Worm (Caenorhabditis elegans) whole organism, L4 larva: Measurements from ENCODE around the gene C03A3.3.

ENCODE experiments used
- F37D6.2 ChIP-seq: sonication (generic microtip); optimal IDR thresholded peaks from 2 replicates; lab custom pipeline; 2016; ENCODE audit warnings: mild to moderate bottlenecking, missing genetic modification characterization, missing compliant biosample characterization
- F49E8.2 ChIP-seq: sonication (generic microtip); optimal IDR thresholded peaks from 2 replicates; lab custom pipeline; 2016; ENCODE audit warnings: missing compliant biosample characterization, mild to moderate bottlenecking, missing genetic modification characterization, borderline replicate concordance
- T20F7.1 ChIP-seq: fragments of 200-800 bp; sonication (Bioruptor generic); optimal IDR thresholded peaks from 2 replicates; lab custom pipeline; 2018; ENCODE audit warnings: mild to moderate bottlenecking, missing genetic modification characterization, missing compliant biosample characterization
- ZK337.2 ChIP-seq: fragments of 200-800 bp; sonication (Bioruptor generic); IDR thresholded peaks from 2 replicates; pipeline ENCODE4 v1.3.6; 2022; ENCODE audit warnings: missing genetic modification reagents, missing genetic modification characterization, missing compliant biosample characterization
- aha-1 ChIP-seq: fragments of 150-350 bp; peaks from one replicate; lab custom pipeline; 2014; ENCODE audit warnings: missing biosample characterization, missing genetic modification characterization
- ceh-32 ChIP-seq: sonication (generic microtip); optimal IDR thresholded peaks from 2 replicates; lab custom pipeline; 2016; ENCODE audit warnings: mild to moderate bottlenecking, missing genetic modification characterization, missing compliant biosample characterization; ENCODE audit not compliant: poor library complexity
- ceh-82 ChIP-seq: sonication (generic microtip); optimal IDR thresholded peaks from 2 replicates; lab custom pipeline; 2017; ENCODE audit warnings: missing biosample characterization, missing genetic modification characterization
- ces-1 ChIP-seq: fragments of 150-350 bp; sonication (generic microtip); optimal IDR thresholded peaks from 4 replicates; lab custom pipeline; 2014; ENCODE audit warnings: missing biosample characterization, missing genetic modification reagents, missing genetic modification characterization
- ctbp-1 ChIP-seq: fragments of 200-800 bp; sonication (Bioruptor generic); IDR thresholded peaks from 2 replicates; pipeline ENCODE4 v1.3.6; 2022; ENCODE audit warnings: missing genetic modification reagents, missing genetic modification characterization, missing compliant biosample characterization
- daf-12 ChIP-seq: fragments of 150-350 bp; optimal IDR thresholded peaks from 2 replicates; lab custom pipeline; 2014; ENCODE audit warnings: missing biosample characterization, missing genetic modification reagents, missing genetic modification characterization
- daf-16 ChIP-seq, 3 experiments: sonication (generic microtip); optimal IDR thresholded peaks; 2 replicates each; lab custom pipeline; 2016 to 2017; ENCODE audit warnings: missing genetic modification characterization in 3 of 3, missing genetic modification reagents in 3 of 3, mild to moderate bottlenecking in 2 of 3, missing compliant biosample characterization in 2 of 3, missing biosample characterization in 1 of 3, moderate library complexity in 1 of 3
- daf-19 ChIP-seq: fragments of 200-800 bp; sonication (Bioruptor generic); conservative IDR thresholded peaks from 2 replicates; pipeline ENCODE4 v1.3.6; 2022; ENCODE audit warnings: missing genetic modification characterization, missing compliant biosample characterization
- duxl-1 ChIP-seq: sonication (generic microtip); optimal IDR thresholded peaks from 2 replicates; lab custom pipeline; 2016; ENCODE audit warnings: mild to moderate bottlenecking, missing genetic modification characterization, moderate library complexity, missing compliant biosample characterization; ENCODE audit not compliant: poor library complexity
- dve-1 ChIP-seq: sonication (generic microtip); optimal IDR thresholded peaks from 2 replicates; lab custom pipeline; 2017; ENCODE audit warnings: antibody characterized with exemption, mild to moderate bottlenecking, missing genetic modification characterization, missing compliant biosample characterization; ENCODE audit not compliant: insufficient read depth
- fkh-10 ChIP-seq: fragments of 150-350 bp; optimal IDR thresholded peaks from 2 replicates; lab custom pipeline; 2014; ENCODE audit warnings: missing biosample characterization, missing genetic modification reagents, missing genetic modification characterization
- hlh-11 ChIP-seq: fragments of 200-800 bp; sonication (Bioruptor generic); optimal IDR thresholded peaks from 2 replicates; lab custom pipeline; 2018; ENCODE audit warnings: mild to moderate bottlenecking, missing genetic modification characterization, missing compliant biosample characterization
- lin-13 ChIP-seq: fragments of 150-350 bp; optimal IDR thresholded peaks from 2 replicates; lab custom pipeline; 2014; ENCODE audit warnings: missing biosample characterization, missing genetic modification reagents, missing genetic modification characterization
- madf-9 ChIP-seq: fragments of 200-800 bp; sonication (Bioruptor generic); conservative IDR thresholded peaks from 2 replicates; pipeline ENCODE4 v1.3.6; 2022; ENCODE audit warnings: missing genetic modification reagents, missing genetic modification characterization, missing compliant biosample characterization
- mxl-2 ChIP-seq: fragments of 200-800 bp; sonication (Bioruptor generic); conservative IDR thresholded peaks from 2 replicates; pipeline ENCODE4 v1.3.6; 2022; ENCODE audit warnings: missing genetic modification reagents, missing genetic modification characterization, missing compliant biosample characterization
- mxl-3 ChIP-seq: fragments of 200-800 bp; sonication (Bioruptor generic); optimal IDR thresholded peaks from 2 replicates; lab custom pipeline; 2018; ENCODE audit warnings: mild to moderate bottlenecking, missing genetic modification characterization, missing compliant biosample characterization
- nhr-10 ChIP-seq: fragments of 150-350 bp; optimal IDR thresholded peaks from 2 replicates; lab custom pipeline; 2014; ENCODE audit warnings: missing biosample characterization, missing genetic modification characterization
- nhr-25 ChIP-seq: sonication (generic microtip); optimal IDR thresholded peaks from 2 replicates; lab custom pipeline; 2017; ENCODE audit warnings: missing genetic modification characterization, mild to moderate bottlenecking, missing compliant biosample characterization, antibody characterized with exemption, moderate library complexity, borderline replicate concordance; ENCODE audit not compliant: insufficient read depth
- nhr-28 ChIP-seq: fragments of 150-350 bp; optimal IDR thresholded peaks from 2 replicates; lab custom pipeline; 2014; ENCODE audit warnings: missing biosample characterization, missing genetic modification characterization
- nhr-41 ChIP-seq: fragments of 200-800 bp; sonication (Bioruptor generic); IDR thresholded peaks from 2 replicates; pipeline ENCODE4 v1.3.6; 2022; ENCODE audit warnings: missing genetic modification reagents, missing genetic modification characterization, missing compliant biosample characterization
- nhr-6 ChIP-seq: fragments of 150-350 bp; optimal IDR thresholded peaks from 2 replicates; lab custom pipeline; 2014; ENCODE audit warnings: missing biosample characterization, missing genetic modification characterization
- nhr-76 ChIP-seq: fragments of 150-350 bp; optimal IDR thresholded peaks from 2 replicates; lab custom pipeline; 2014; ENCODE audit warnings: missing biosample characterization, missing genetic modification characterization
- pha-4 ChIP-seq, 2 experiments: fragments of 150-350 bp in 1 of 2; fragments of 200-800 bp in 1 of 2; sonication (Bioruptor generic) in 1 of 2; IDR thresholded peaks in 1 of 2; optimal IDR thresholded peaks in 1 of 2; 2 replicates each; pipeline versions ENCODE4 v1.3.6 to Lab custom; 2014 to 2022; ENCODE audit warnings: missing genetic modification characterization in 2 of 2, missing genetic modification reagents in 2 of 2, missing biosample characterization in 1 of 2, missing compliant biosample characterization in 1 of 2
- php-3 ChIP-seq: fragments of 200-800 bp; sonication (Bioruptor generic); IDR thresholded peaks from 2 replicates; pipeline ENCODE4 v1.3.6; 2022; ENCODE audit warnings: missing genetic modification reagents, missing genetic modification characterization, missing compliant biosample characterization
- pqm-1 ChIP-seq: sonication (generic microtip); optimal IDR thresholded peaks from 2 replicates; lab custom pipeline; 2017; ENCODE audit warnings: missing biosample characterization, missing genetic modification characterization
- sdz-12 ChIP-seq: fragments of 200-800 bp; sonication (Bioruptor generic); optimal IDR thresholded peaks from 2 replicates; lab custom pipeline; 2018; ENCODE audit warnings: mild to moderate bottlenecking, missing genetic modification characterization, missing compliant biosample characterization
- tag-97 ChIP-seq: fragments of 200-800 bp; sonication (Bioruptor generic); IDR thresholded peaks from 2 replicates; pipeline ENCODE4 v1.3.6; 2022; ENCODE audit warnings: missing genetic modification characterization, missing compliant biosample characterization
- unc-130 ChIP-seq: sonication (generic microtip); optimal IDR thresholded peaks from 2 replicates; lab custom pipeline; 2016; ENCODE audit warnings: missing genetic modification reagents, missing genetic modification characterization, missing compliant biosample characterization
- unc-62 ChIP-seq, 3 experiments: fragments of 150-350 bp in 1 of 3; sonication (generic microtip); optimal IDR thresholded peaks in 2 of 3; peaks in 1 of 3; 1 replicate in 1 of 3; 2 replicates in 2 of 3; lab custom pipeline; 2014 to 2017; ENCODE audit warnings: missing biosample characterization in 3 of 3, missing genetic modification characterization in 3 of 3, missing genetic modification reagents in 3 of 3, missing genotype in 1 of 3
- zag-1 ChIP-seq: fragments of 150-350 bp; optimal IDR thresholded peaks from 2 replicates; lab custom pipeline; 2014; ENCODE audit warnings: missing biosample characterization, missing genetic modification characterization
- zfp-3 ChIP-seq: fragments of 200-800 bp; sonication (Bioruptor generic); conservative IDR thresholded peaks from 2 replicates; pipeline ENCODE4 v1.3.6; 2022; ENCODE audit warnings: missing genetic modification reagents, missing genetic modification characterization, missing compliant biosample characterization
- ztf-11 ChIP-seq: fragments of 150-350 bp; optimal IDR thresholded peaks from 2 replicates; lab custom pipeline; 2014; ENCODE audit warnings: missing biosample characterization, missing genetic modification characterization
- ztf-7 ChIP-seq: fragments of 150-350 bp; optimal IDR thresholded peaks from 2 replicates; lab custom pipeline; 2014; ENCODE audit warnings: missing biosample characterization, missing genetic modification characterization

C03A3.3 gene

ce11 chrX:11268970-11269369 lies at the start of gene C03A3.3:
TSS of gene C03A3.3 (minus strand) at chrX:11269070.
- TF ChIP-seq fkh-10 (GFP tag; lab: Kevin White, UChicago) (no peak), ctbp-1 (no peak), F49E8.2 (tag; lab: Kevin White, UChicago) (no peak), nhr-10 (tag; lab: Kevin White, UChicago) (no peak), ztf-11 (tag; lab: Kevin White, UChicago) (no peak), lin-13 (GFP tag; lab: Kevin White, UChicago) (no peak), zag-1 (no peak), nhr-6 (tag; lab: Kevin White, UChicago) (no peak), nhr-41 (GFP tag; lab: Robert Waterston, UW) (no peak), ceh-32 (tag; lab: Kevin White, UChicago) (no peak), madf-9 (GFP tag; lab: Robert Waterston, UW) (no peak), unc-130 (GFP tag; lab: Kevin White, UChicago) (no peak), ztf-7 (tag; lab: Kevin White, UChicago) (no peak), ZK337.2 (GFP tag; lab: Robert Waterston, UW) (no peak), mxl-3 (GFP tag; lab: Kevin White, UChicago) (no peak), pqm-1 (tag; lab: Kevin White, UChicago) (no peak), daf-19 (GFP tag; lab: Robert Waterston, UW) (no peak)

DNA sequence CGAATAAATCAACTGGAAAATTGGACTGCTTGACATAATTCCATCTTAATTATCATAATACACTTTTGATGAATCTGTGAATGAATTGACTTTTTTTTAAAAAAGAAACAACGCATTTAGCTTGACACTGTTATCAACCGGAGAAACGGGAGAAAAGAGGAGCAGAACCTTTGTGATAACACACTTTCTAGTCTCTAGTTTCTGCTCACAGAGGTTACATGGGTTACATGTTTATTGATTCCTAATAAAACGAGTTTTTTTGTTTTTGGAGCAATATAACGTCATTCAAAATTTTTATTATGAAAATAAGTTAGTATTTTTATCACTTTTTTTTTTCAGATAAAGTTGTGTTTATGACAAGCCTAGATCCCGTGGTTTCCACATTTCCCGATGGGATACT lies 49.1 kb upstream of the C03A3.3 start, which contains the start of gene hizr-1:
TSS of gene hizr-1 (plus strand) at position 340 of the 400 bp plus-strand sequence.
- TF ChIP-seq hlh-11 (tag; lab: Kevin White, UChicago) (peak; percentile 26), zfp-3 (GFP tag; lab: Robert Waterston, UW) (no peak), ceh-82 (tag; lab: Kevin White, UChicago) (no peak), php-3 (GFP tag; lab: Robert Waterston, UW) (peak; percentile 15; the same call in 1 of the 2 replicates), aha-1 (tag; lab: Kevin White, UChicago) (peak; percentile 1), nhr-6 (tag; lab: Kevin White, UChicago) (no peak), nhr-76 (tag; lab: Kevin White, UChicago) (no peak), zag-1 (no peak), pha-4 (GFP tag; IDR thresholded peaks at IDR 0.05; lab: Robert Waterston, UW) (no peak), pha-4 (tag; optimal IDR thresholded peaks at IDR 0.05; lab: Kevin White, UChicago) (no peak), F37D6.2 (no peak), duxl-1 (tag; lab: Kevin White, UChicago) (no peak), nhr-25 (tag; lab: Kevin White, UChicago) (no peak), ces-1 (no peak), unc-62 (GFP tag; optimal IDR thresholded peaks at IDR 0.05 in 1 of 2; lab: Kevin White, UChicago) (no peak), unc-62 (tag; optimal IDR thresholded peaks at IDR 0.05; lab: Kevin White, UChicago) (no peak), dve-1 (peak; percentile 36), mxl-2 (GFP tag; lab: Robert Waterston, UW) (no peak), T20F7.1 (GFP tag; lab: Kevin White, UChicago) (no peak), nhr-28 (tag; lab: Kevin White, UChicago) (peak; percentile 68), daf-12 (tag; lab: Kevin White, UChicago) (no peak), sdz-12 (no peak), ztf-11 (tag; lab: Kevin White, UChicago) (no peak), tag-97 (GFP tag; lab: Robert Waterston, UW) (no peak), daf-16 (GFP tag; optimal IDR thresholded peaks at IDR 0.05; lab: Kevin White, UChicago) (no peak), daf-16 (tag; optimal IDR thresholded peaks at IDR 0.05; lab: Kevin White, UChicago) (peak; percentile 68), pqm-1 (tag; lab: Kevin White, UChicago) (peak; percentile 68)
- TF ChIP-seq, all 104 proteins: peak for 7
